Fruit fly (Drosophila melanogaster): ENCODE results near the gene CG8539.

DNA sequence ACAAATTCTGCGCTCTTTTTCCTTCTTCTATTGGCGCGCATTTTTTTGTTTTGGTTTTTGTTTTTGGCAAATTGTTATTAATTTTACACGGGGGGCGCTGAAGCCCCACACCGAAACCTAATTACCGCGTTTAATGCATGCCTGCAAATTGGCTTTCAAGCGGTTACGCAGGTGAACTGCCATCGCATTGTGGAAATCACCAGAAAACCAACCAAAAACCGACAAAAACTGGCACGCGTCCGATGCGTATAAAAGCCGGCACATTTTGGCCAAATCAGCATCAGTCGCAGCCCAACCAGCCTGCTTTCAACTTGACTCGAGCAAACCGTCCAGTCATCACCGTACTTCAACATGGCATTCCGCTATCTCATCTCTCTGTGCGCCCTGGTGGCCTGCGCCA is 27.4 kb downstream of the CG8539 start, which contains the start of gene CG8541:
- TF ChIP-seq ttk (optimal IDR thresholded peaks at IDR 0.05) (no peak), psq (optimal IDR thresholded peaks at IDR 0.05) (no peak)
